Worm (Caenorhabditis elegans) whole organism, early embryonic: ENCODE data around the gene hxk-3.

Experiments
- ama-1 ChIP-seq: fragments of 150-350 bp; optimal IDR thresholded peaks from 2 replicates; lab custom pipeline; 2014
- ceh-13 ChIP-seq: fragments of 200-800 bp; sonication (Bioruptor generic); optimal IDR thresholded peaks from 2 replicates; lab custom pipeline; 2018; ENCODE audit warnings: mild to moderate bottlenecking, missing genetic modification characterization, missing compliant biosample characterization
- flt-1 ChIP-seq: fragments of 200-800 bp; sonication (Bioruptor generic); IDR thresholded peaks from 2 replicates; pipeline ENCODE4 v1.3.6; 2022; ENCODE audit warnings: missing genetic modification characterization, missing compliant biosample characterization
- hmbx-1 ChIP-seq: sonication (generic microtip); optimal IDR thresholded peaks from 2 replicates; lab custom pipeline; 2016; ENCODE audit warnings: mild to moderate bottlenecking, missing genetic modification characterization, missing compliant biosample characterization
- hmg-4 ChIP-seq: fragments of 200-800 bp; sonication (Bioruptor generic); optimal IDR thresholded peaks from 2 replicates; lab custom pipeline; 2018; ENCODE audit warnings: mild to moderate bottlenecking, missing genetic modification characterization, missing compliant biosample characterization
- pes-1 ChIP-seq: fragments of 200-800 bp; sonication (Bioruptor generic); IDR thresholded peaks from 2 replicates; pipeline ENCODE4 v1.3.6; 2022; ENCODE audit warnings: missing genetic modification reagents, missing genetic modification characterization, missing compliant biosample characterization
- scrt-1 ChIP-seq: fragments of 200-800 bp; sonication (Bioruptor generic); IDR thresholded peaks from 2 replicates; pipeline ENCODE4 v1.3.6; 2022; ENCODE audit warnings: missing genetic modification characterization, missing compliant biosample characterization
- sea-1 ChIP-seq: fragments of 200-800 bp; sonication (Bioruptor generic); conservative IDR thresholded peaks from 2 replicates; pipeline ENCODE4 v1.3.6; 2022; ENCODE audit warnings: missing genetic modification characterization, missing compliant biosample characterization
- tbx-11 ChIP-seq: fragments of 200-800 bp; sonication (Bioruptor generic); IDR thresholded peaks from 2 replicates; pipeline ENCODE4 v1.3.6; 2022; ENCODE audit warnings: missing genetic modification characterization, missing compliant biosample characterization
- tbx-37 ChIP-seq: fragments of 200-800 bp; sonication (Bioruptor generic); conservative IDR thresholded peaks from 2 replicates; pipeline ENCODE4 v1.3.6; 2022; ENCODE audit warnings: missing genetic modification reagents, missing genetic modification characterization, missing compliant biosample characterization
- tra-4 ChIP-seq: sonication (generic microtip); optimal IDR thresholded peaks from 2 replicates; lab custom pipeline; 2017; ENCODE audit warnings: missing genetic modification characterization, missing compliant biosample characterization

- TF ChIP-seq tbx-37 (GFP tag; lab: Robert Waterston, UW): no peak
- TF ChIP-seq ama-1 (lab: Kevin White, UChicago): no peak
- no peak for TF ChIP-seq scrt-1 (GFP tag; lab: Robert Waterston, UW)
- no peak for TF ChIP-seq pes-1 (GFP tag; lab: Robert Waterston, UW)
- no peak for TF ChIP-seq flt-1 (GFP tag; lab: Robert Waterston, UW)
- no peak for TF ChIP-seq hmg-4 (GFP tag; lab: Kevin White, UChicago)
- TF ChIP-seq tra-4 (tag; lab: Kevin White, UChicago): no peak
- TF ChIP-seq sea-1 (GFP tag; lab: Robert Waterston, UW): no peak
- TF ChIP-seq tbx-11 (GFP tag; lab: Robert Waterston, UW): no peak
- TF ChIP-seq hmbx-1 (tag; lab: Kevin White, UChicago): no peak
- TF ChIP-seq ceh-13 (GFP tag; lab: Kevin White, UChicago): no peak
Observed at ce11 chrIV:1497448-1497847, at the start of gene hxk-3.
